Worm (Caenorhabditis elegans) whole organism, L1 larva: Measurements from ENCODE around the gene sknr-1.
A peak's percentile ranks its signal among the peaks of the same experiment; 100 is the strongest.

Source experiments
- C04F5.9 ChIP-seq: sonication (generic microtip); optimal IDR thresholded peaks from 2 replicates; lab custom pipeline; 2016; ENCODE audit warnings: missing genetic modification characterization, missing compliant biosample characterization
- C16A3.4 ChIP-seq: fragments of 150-350 bp; optimal IDR thresholded peaks from 2 replicates; lab custom pipeline; 2014; ENCODE audit warnings: missing biosample characterization, missing genetic modification characterization
- C34B4.2 ChIP-seq: sonication (generic microtip); optimal IDR thresholded peaks from 2 replicates; lab custom pipeline; 2017; ENCODE audit warnings: mild to moderate bottlenecking, missing genetic modification characterization, missing compliant biosample characterization
- F16B12.6 ChIP-seq: fragments of 150-350 bp; optimal IDR thresholded peaks from 2 replicates; lab custom pipeline; 2014; ENCODE audit warnings: missing biosample characterization, missing genetic modification characterization
- aly-2 ChIP-seq: fragments of 150-350 bp; optimal IDR thresholded peaks from 2 replicates; lab custom pipeline; 2014; ENCODE audit warnings: missing biosample characterization, missing genetic modification characterization
- ama-1 ChIP-seq: fragments of 150-350 bp; optimal IDR thresholded peaks from 2 replicates; lab custom pipeline; 2014
- ceh-63 ChIP-seq: fragments of 200-800 bp; sonication (Bioruptor generic); optimal IDR thresholded peaks from 2 replicates; lab custom pipeline; 2018; ENCODE audit warnings: mild to moderate bottlenecking, missing genetic modification characterization, missing compliant biosample characterization
- ceh-88 ChIP-seq: fragments of 200-800 bp; sonication (Bioruptor generic); IDR thresholded peaks from 2 replicates; pipeline ENCODE4 v1.3.6; 2022; ENCODE audit warnings: missing genetic modification characterization, missing compliant biosample characterization
- ceh-90 ChIP-seq: sonication (generic microtip); optimal IDR thresholded peaks from 2 replicates; lab custom pipeline; 2016; ENCODE audit warnings: missing genetic modification characterization, missing compliant biosample characterization
- dpl-1 ChIP-seq, 3 experiments: fragments of 150-350 bp in 2 of 3; sonication (generic microtip) in 1 of 3; optimal IDR thresholded peaks; 2 replicates each; lab custom pipeline; 2014 to 2017; ENCODE audit warnings: missing biosample characterization in 3 of 3, missing genetic modification characterization in 3 of 3, missing genetic modification reagents in 3 of 3
- dsc-1 ChIP-seq: sonication (generic microtip); optimal IDR thresholded peaks from 2 replicates; lab custom pipeline; 2016; ENCODE audit warnings: mild to moderate bottlenecking, missing genetic modification characterization, missing compliant biosample characterization
- egl-13 ChIP-seq: sonication (generic microtip); optimal IDR thresholded peaks from 2 replicates; lab custom pipeline; 2016; ENCODE audit warnings: missing genotype, missing genetic modification reagents, missing genetic modification characterization, missing compliant biosample characterization
- egl-27 ChIP-seq, 2 experiments: fragments of 150-350 bp in 1 of 2; sonication (generic microtip); optimal IDR thresholded peaks; 3 replicates each; lab custom pipeline; 2017 to 2018; ENCODE audit warnings: missing biosample characterization in 2 of 2, missing genetic modification characterization in 2 of 2, missing genetic modification reagents in 2 of 2
- elt-2 ChIP-seq: sonication (generic microtip); optimal IDR thresholded peaks from 2 replicates; lab custom pipeline; 2016; ENCODE audit warnings: missing genetic modification characterization, mild to moderate bottlenecking, inconsistent platforms, missing compliant biosample characterization, missing genetic modification reagents
- ets-5 ChIP-seq: fragments of 200-800 bp; sonication (Bioruptor generic); IDR thresholded peaks from 2 replicates; pipeline ENCODE4 v1.3.6; 2022; ENCODE audit warnings: missing genetic modification characterization, missing compliant biosample characterization
- fkh-4 ChIP-seq: sonication (generic microtip); optimal IDR thresholded peaks from 2 replicates; lab custom pipeline; 2016; ENCODE audit warnings: missing compliant biosample characterization, missing genetic modification characterization, borderline replicate concordance
- fkh-8 ChIP-seq: sonication (generic microtip); optimal IDR thresholded peaks from 2 replicates; lab custom pipeline; 2016; ENCODE audit warnings: mild to moderate bottlenecking, missing genetic modification characterization, missing compliant biosample characterization
- fos-1 ChIP-seq: fragments of 150-350 bp; optimal IDR thresholded peaks from 2 replicates; lab custom pipeline; 2014; ENCODE audit warnings: missing biosample characterization, missing genetic modification characterization
- grh-1 ChIP-seq: fragments of 200-800 bp; sonication (Bioruptor generic); IDR thresholded peaks from 2 replicates; pipeline ENCODE4 v1.3.6; 2022; ENCODE audit warnings: missing genetic modification reagents, missing genetic modification characterization, missing compliant biosample characterization
- hlh-17 ChIP-seq: fragments of 200-800 bp; sonication (Bioruptor generic); optimal IDR thresholded peaks from 2 replicates; lab custom pipeline; 2018; ENCODE audit warnings: missing genetic modification characterization, mild to moderate bottlenecking, missing compliant biosample characterization, moderate library complexity, borderline replicate concordance
- hpl-2 ChIP-seq: fragments of 150-350 bp; optimal IDR thresholded peaks from 2 replicates; lab custom pipeline; 2014; ENCODE audit warnings: missing biosample characterization, missing genetic modification reagents, missing genetic modification characterization
- irx-1 ChIP-seq: sonication (generic microtip); optimal IDR thresholded peaks from 2 replicates; lab custom pipeline; 2016; ENCODE audit warnings: missing genetic modification characterization, missing compliant biosample characterization
- jun-1 ChIP-seq: fragments of 150-350 bp; optimal IDR thresholded peaks from 2 replicates; lab custom pipeline; 2014; ENCODE audit warnings: missing biosample characterization, missing genetic modification reagents, missing genetic modification characterization
- lin-14 ChIP-seq: fragments of 200-800 bp; sonication (Bioruptor generic); optimal IDR thresholded peaks from 2 replicates; lab custom pipeline; 2018; ENCODE audit warnings: mild to moderate bottlenecking, missing genetic modification characterization, moderate library complexity, missing compliant biosample characterization
- lin-15B ChIP-seq: fragments of 150-350 bp; sonication (generic microtip); optimal IDR thresholded peaks from 3 replicates; lab custom pipeline; 2014; ENCODE audit warnings: missing biosample characterization, missing genetic modification characterization
- lin-35 ChIP-seq, 2 experiments: fragments of 150-350 bp; optimal IDR thresholded peaks; 2 replicates each; lab custom pipeline; 2014; ENCODE audit warnings: missing biosample characterization in 2 of 2, missing genetic modification characterization in 2 of 2, missing genetic modification reagents in 2 of 2
- lin-39 ChIP-seq: fragments of 150-350 bp; optimal IDR thresholded peaks from 2 replicates; lab custom pipeline; 2014; ENCODE audit warnings: missing biosample characterization, missing genetic modification reagents, missing genetic modification characterization
- lsy-2 ChIP-seq, 2 experiments: fragments of 150-350 bp; optimal IDR thresholded peaks; 2 replicates each; lab custom pipeline; 2014; ENCODE audit warnings: missing biosample characterization in 2 of 2, missing genetic modification characterization in 2 of 2
- mab-9 ChIP-seq: fragments of 200-800 bp; sonication (Bioruptor generic); IDR thresholded peaks from 2 replicates; pipeline ENCODE4 v1.3.6; 2022; ENCODE audit warnings: missing genetic modification reagents, missing genetic modification characterization, missing compliant biosample characterization
- mef-2 ChIP-seq: fragments of 150-350 bp; optimal IDR thresholded peaks from 2 replicates; lab custom pipeline; 2014; ENCODE audit warnings: missing biosample characterization, missing genetic modification characterization
- mep-1 ChIP-seq: fragments of 150-350 bp; optimal IDR thresholded peaks from 2 replicates; lab custom pipeline; 2014; ENCODE audit warnings: missing biosample characterization, missing genetic modification characterization
- nhr-11 ChIP-seq: fragments of 150-350 bp; optimal IDR thresholded peaks from 2 replicates; lab custom pipeline; 2014; ENCODE audit warnings: missing biosample characterization, missing genetic modification characterization
- nhr-12 ChIP-seq: sonication (generic microtip); optimal IDR thresholded peaks from 2 replicates; lab custom pipeline; 2017; ENCODE audit warnings: missing biosample characterization, missing genetic modification characterization
- nhr-20 ChIP-seq: sonication (generic microtip); optimal IDR thresholded peaks from 2 replicates; lab custom pipeline; 2016; ENCODE audit warnings: mild to moderate bottlenecking, missing genetic modification characterization, missing compliant biosample characterization
- nhr-237 ChIP-seq: fragments of 150-350 bp; optimal IDR thresholded peaks from 2 replicates; lab custom pipeline; 2014; ENCODE audit warnings: missing biosample characterization, missing genetic modification characterization
- nhr-28 ChIP-seq: fragments of 150-350 bp; optimal IDR thresholded peaks from 2 replicates; lab custom pipeline; 2014; ENCODE audit warnings: missing biosample characterization, missing genetic modification characterization
- nhr-47 ChIP-seq: sonication (generic microtip); optimal IDR thresholded peaks from 2 replicates; lab custom pipeline; 2016; ENCODE audit warnings: mild to moderate bottlenecking, missing genetic modification characterization, moderate library complexity, missing compliant biosample characterization
- nhr-76 ChIP-seq: sonication (generic microtip); optimal IDR thresholded peaks from 2 replicates; lab custom pipeline; 2017; ENCODE audit warnings: missing biosample characterization, missing genetic modification characterization
- nhr-84 ChIP-seq: sonication (generic microtip); optimal IDR thresholded peaks from 2 replicates; lab custom pipeline; 2017; ENCODE audit warnings: missing biosample characterization, missing genetic modification characterization
- nhr-85 ChIP-seq: sonication (generic microtip); peaks from one replicate; lab custom pipeline; 2016; ENCODE audit warnings: missing genetic modification characterization, inconsistent platforms, missing compliant biosample characterization
- pag-3 ChIP-seq: sonication (generic microtip); optimal IDR thresholded peaks from 2 replicates; lab custom pipeline; 2017; ENCODE audit warnings: missing genetic modification characterization, mild to moderate bottlenecking, missing compliant biosample characterization, antibody characterized with exemption, borderline replicate concordance; ENCODE audit not compliant: insufficient read depth
- pqm-1 ChIP-seq: sonication (generic microtip); optimal IDR thresholded peaks from 3 replicates; lab custom pipeline; 2017; ENCODE audit warnings: missing biosample characterization, missing genetic modification characterization
- rnt-1 ChIP-seq: sonication (generic microtip); optimal IDR thresholded peaks from 2 replicates; lab custom pipeline; 2016; ENCODE audit warnings: mild to moderate bottlenecking, missing genetic modification characterization, moderate library complexity, missing compliant biosample characterization
- snu-23 ChIP-seq: sonication (generic microtip); optimal IDR thresholded peaks from 2 replicates; lab custom pipeline; 2016; ENCODE audit warnings: missing genetic modification characterization, missing compliant biosample characterization
- sox-4 ChIP-seq: sonication (generic microtip); optimal IDR thresholded peaks from 2 replicates; lab custom pipeline; 2016; ENCODE audit warnings: missing genetic modification characterization, missing compliant biosample characterization
- sptf-1 ChIP-seq: fragments of 150-350 bp; optimal IDR thresholded peaks from 2 replicates; lab custom pipeline; 2014; ENCODE audit warnings: missing biosample characterization, missing genetic modification characterization
- tlp-1 ChIP-seq: fragments of 150-350 bp; optimal IDR thresholded peaks from 2 replicates; lab custom pipeline; 2014; ENCODE audit warnings: missing biosample characterization, missing genetic modification characterization
- unc-30 ChIP-seq: sonication (generic microtip); optimal IDR thresholded peaks from 2 replicates; lab custom pipeline; 2017; ENCODE audit warnings: missing biosample characterization, missing genetic modification characterization
- unc-86 ChIP-seq: sonication (generic microtip); optimal IDR thresholded peaks from 2 replicates; lab custom pipeline; 2016; ENCODE audit warnings: missing genetic modification characterization, missing compliant biosample characterization
- unc-98 ChIP-seq: fragments of 200-800 bp; sonication (Bioruptor generic); IDR thresholded peaks from 2 replicates; pipeline ENCODE4 v1.3.6; 2022; ENCODE audit warnings: missing genetic modification characterization, missing compliant biosample characterization
- xbp-1 ChIP-seq: sonication (generic microtip); optimal IDR thresholded peaks from 2 replicates; lab custom pipeline; 2016; ENCODE audit warnings: missing genetic modification characterization, missing compliant biosample characterization
- zip-4 ChIP-seq: fragments of 200-800 bp; sonication (Bioruptor generic); optimal IDR thresholded peaks from 2 replicates; lab custom pipeline; 2018; ENCODE audit warnings: mild to moderate bottlenecking, missing genetic modification characterization, moderate library complexity, missing compliant biosample characterization
- ztf-11 ChIP-seq, 2 experiments: sonication (generic microtip); optimal IDR thresholded peaks; 2 replicates each; lab custom pipeline; 2016 to 2017; ENCODE audit warnings: missing genetic modification characterization in 2 of 2, missing biosample characterization in 1 of 2, missing compliant biosample characterization in 1 of 2
- ztf-4 ChIP-seq: fragments of 150-350 bp; optimal IDR thresholded peaks from 2 replicates; lab custom pipeline; 2014; ENCODE audit warnings: missing biosample characterization, missing genetic modification characterization

sknr-1 gene

DNA sequence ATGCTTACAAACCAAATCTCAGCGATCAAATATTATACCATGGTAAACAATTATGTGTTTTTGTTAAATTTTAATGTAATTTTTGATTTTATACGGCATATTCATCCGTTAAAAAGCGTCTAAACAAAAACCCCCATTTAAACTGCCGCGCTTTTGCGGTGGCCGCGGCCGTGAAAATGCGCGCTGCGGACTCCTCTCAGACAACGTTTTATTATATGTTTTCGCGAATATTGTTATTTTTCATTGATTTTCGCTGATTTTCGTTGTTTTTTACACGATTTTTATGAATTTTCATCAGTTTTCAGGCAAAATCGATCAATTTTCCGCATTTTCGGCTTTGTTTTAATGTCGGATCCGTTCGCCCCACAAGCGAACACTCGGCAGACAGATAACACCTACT lies 13.3 kb upstream of the sknr-1 start, which contains the start of gene W02H5.19:
Gene W02H5.19, plus strand, starts transcription at position 346 of the 400 bp plus-strand sequence.
- TF ChIP-seq ceh-88 (GFP tag; lab: Robert Waterston, UW) (peak; percentile 81), irx-1 (peak; percentile 97), nhr-84 (tag; lab: Kevin White, UChicago) (no peak), tlp-1 (tag; lab: Kevin White, UChicago) (no peak), nhr-47 (peak; percentile 95), pag-3 (tag; lab: Kevin White, UChicago) (no peak), mab-9 (peak; percentile 82), grh-1 (GFP tag; lab: Robert Waterston, UW) (peak; percentile 78), unc-98 (GFP tag; lab: Robert Waterston, UW) (peak; percentile 79), C34B4.2 (tag; lab: Kevin White, UChicago) (peak; percentile 56), dpl-1 (GFP tag; optimal IDR thresholded peaks at IDR 0.05; lab: Kevin White, UChicago) (peak; percentile 94 to 98 (median 97)), nhr-12 (tag; lab: Kevin White, UChicago) (no peak), nhr-28 (tag; lab: Kevin White, UChicago) (no peak), sptf-1 (no peak), mep-1 (tag; lab: Kevin White, UChicago) (peak; percentile 74), ceh-63 (GFP tag; lab: Kevin White, UChicago) (peak; percentile 87), ceh-90 (peak; percentile 96), ama-1 (lab: Kevin White, UChicago) (no peak), elt-2 (peak; percentile 84), lin-39 (peak; percentile 70), aly-2 (tag; lab: Kevin White, UChicago) (no peak), lsy-2 (tag; optimal IDR thresholded peaks at IDR 0.05; lab: Kevin White, UChicago) (peak; percentile 81 to 88), fkh-8 (tag; lab: Kevin White, UChicago) (peak; percentile 82), ztf-11 (tag; optimal IDR thresholded peaks at IDR 0.05; lab: Kevin White, UChicago) (peak in 1 of 2 experiments; percentile 98), ztf-4 (tag; lab: Kevin White, UChicago) (peak; percentile 20), fos-1 (tag; lab: Kevin White, UChicago) (peak; percentile 7), C16A3.4 (peak; percentile 64), pqm-1 (tag; lab: Kevin White, UChicago) (no peak), nhr-76 (no peak), dsc-1 (peak; percentile 97), sox-4 (tag; lab: Kevin White, UChicago) (peak; percentile 96), nhr-11 (tag; lab: Kevin White, UChicago) (peak; percentile 43), lin-35 (GFP tag; optimal IDR thresholded peaks at IDR 0.05; lab: Kevin White, UChicago) (peak; percentile 97 to 98), zip-4 (GFP tag; lab: Kevin White, UChicago) (peak; percentile 81), hlh-17 (GFP tag; lab: Kevin White, UChicago) (peak; percentile 66), egl-27 (tag; optimal IDR thresholded peaks at IDR 0.05; lab: Kevin White, UChicago) (no peak), rnt-1 (peak; percentile 100), nhr-85 (peak; percentile 96), lin-15B (peak; percentile 56), F16B12.6 (tag; lab: Kevin White, UChicago) (peak; percentile 45), C04F5.9 (tag; lab: Kevin White, UChicago) (peak; percentile 90), xbp-1 (tag; lab: Kevin White, UChicago) (peak; percentile 94), fkh-4 (tag; lab: Kevin White, UChicago) (peak; percentile 98), snu-23 (GFP tag; lab: Kevin White, UChicago) (peak; percentile 93), ets-5 (GFP tag; lab: Robert Waterston, UW) (no peak), unc-30 (tag; lab: Kevin White, UChicago) (no peak), jun-1 (tag; lab: Kevin White, UChicago) (no peak), unc-86 (tag; lab: Kevin White, UChicago) (peak; percentile 88), lin-14 (GFP tag; lab: Kevin White, UChicago) (no peak), nhr-20 (tag; lab: Kevin White, UChicago) (peak; percentile 94), nhr-237 (tag; lab: Kevin White, UChicago) (no peak), hpl-2 (no peak), egl-13 (tag; lab: Kevin White, UChicago) (peak; percentile 95), mef-2 (tag; lab: Kevin White, UChicago) (no peak)
